Fruit fly (Drosophila melanogaster) whole organism, embryonic: Measurements from ENCODE around the gene CG15286.

Source experiments
- ATbp ChIP-seq: fragments of 200-800 bp; sonication (Bioruptor generic); optimal IDR thresholded peaks from 2 replicates; lab custom pipeline; 2017; ENCODE audit warnings: missing biosample characterization, mild to moderate bottlenecking, missing genetic modification characterization, missing genetic modification reagents
- Asciz ChIP-seq: fragments of 200-800 bp; sonication (Bioruptor generic); optimal IDR thresholded peaks from 2 replicates; lab custom pipeline; 2017; ENCODE audit warnings: missing biosample characterization, mild to moderate bottlenecking, missing genetic modification characterization, missing genetic modification reagents
- Atf-2 ChIP-seq: fragments of 200-800 bp; sonication (Bioruptor generic); optimal IDR thresholded peaks from 2 replicates; lab custom pipeline; 2016; ENCODE audit warnings: missing biosample characterization, missing genetic modification characterization
- Atf6 ChIP-seq: fragments of 200-800 bp; sonication (Bioruptor generic); IDR thresholded peaks from 2 replicates; pipeline ENCODE4 v1.3.6; 2022; ENCODE audit warnings: missing biosample characterization, missing genetic modification characterization
- Blimp-1 ChIP-seq: fragments of 200-800 bp; sonication (Bioruptor generic); optimal IDR thresholded peaks from 3 replicates; lab custom pipeline; 2018; ENCODE audit warnings: missing biosample characterization, missing genetic modification characterization, mild to moderate bottlenecking, moderate library complexity, missing genetic modification reagents
- CG10366 ChIP-seq: fragments of 200-800 bp; sonication (Bioruptor generic); IDR thresholded peaks from 2 replicates; pipeline ENCODE4 v1.3.6; 2022; ENCODE audit warnings: missing biosample characterization, missing genetic modification characterization
- CG12071 ChIP-seq: fragments of 200-800 bp; sonication (Bioruptor generic); optimal IDR thresholded peaks from 3 replicates; lab custom pipeline; 2018; ENCODE audit warnings: missing biosample characterization, mild to moderate bottlenecking, missing genetic modification characterization
- CG12219 ChIP-seq: fragments of 200-800 bp; sonication (Bioruptor generic); optimal IDR thresholded peaks from 3 replicates; lab custom pipeline; 2018; ENCODE audit warnings: missing biosample characterization, mild to moderate bottlenecking, missing genetic modification characterization
- CG17359 ChIP-seq: fragments of 200-800 bp; sonication (Bioruptor generic); optimal IDR thresholded peaks from 3 replicates; lab custom pipeline; 2018; ENCODE audit warnings: missing biosample characterization, mild to moderate bottlenecking, missing genetic modification characterization, moderate library complexity
- CG17385 ChIP-seq: fragments of 200-800 bp; sonication (Bioruptor generic); optimal IDR thresholded peaks from 3 replicates; lab custom pipeline; 2018; ENCODE audit warnings: missing biosample characterization, mild to moderate bottlenecking, missing genetic modification characterization
- CG17568 ChIP-seq: fragments of 200-800 bp; sonication (Bioruptor generic); optimal IDR thresholded peaks from 2 replicates; lab custom pipeline; 2018; ENCODE audit warnings: missing biosample characterization, mild to moderate bottlenecking, missing genetic modification characterization, moderate library complexity
- CG18262 ChIP-seq: fragments of 200-800 bp; optimal IDR thresholded peaks from 3 replicates; lab custom pipeline; 2019; ENCODE audit warnings: missing biosample characterization, mild to moderate bottlenecking, missing genetic modification characterization, moderate library complexity
- CG18619 ChIP-seq: fragments of 200-800 bp; sonication (Bioruptor generic); optimal IDR thresholded peaks from 3 replicates; lab custom pipeline; 2017; ENCODE audit warnings: missing biosample characterization, mild to moderate bottlenecking, missing genetic modification characterization
- CG2678 ChIP-seq: fragments of 200-800 bp; sonication (Bioruptor generic); optimal IDR thresholded peaks from 3 replicates; lab custom pipeline; 2019; ENCODE audit warnings: missing biosample characterization, mild to moderate bottlenecking, missing genetic modification characterization, moderate library complexity
- CG31441 ChIP-seq: fragments of 200-800 bp; sonication (Bioruptor generic); IDR thresholded peaks from 2 replicates; pipeline ENCODE4 v1.3.6; 2022; ENCODE audit warnings: missing biosample characterization, missing genetic modification characterization
- CG32767 ChIP-seq: fragments of 200-800 bp; sonication (Bioruptor generic); IDR thresholded peaks from 2 replicates; pipeline ENCODE4 v1.3.6; 2022; ENCODE audit warnings: missing biosample characterization, missing genetic modification characterization
- CG4854 ChIP-seq: fragments of 200-800 bp; sonication (Bioruptor generic); optimal IDR thresholded peaks from 2 replicates; lab custom pipeline; 2016; ENCODE audit warnings: missing biosample characterization, missing genetic modification characterization, inconsistent platforms
- D ChIP-seq, 2 experiments: fragments of 200-800 bp in 1 of 2; fragments of >200 bp in 1 of 2; sonication (Bioruptor generic) in 1 of 2; optimal IDR thresholded peaks; 2 replicates in 1 of 2; 3 replicates in 1 of 2; lab custom pipeline; 2017; ENCODE audit warnings: mild to moderate bottlenecking in 1 of 2, missing biosample characterization in 1 of 2, missing genetic modification characterization in 1 of 2, missing genetic modification reagents in 1 of 2
- Gug ChIP-seq: fragments of 200-800 bp; sonication (Bioruptor generic); IDR thresholded peaks from 4 replicates; pipeline ENCODE4 v1.3.6; 2022; ENCODE audit warnings: missing biosample characterization, missing genetic modification characterization
- Meics ChIP-seq: fragments of 200-800 bp; sonication (Bioruptor generic); optimal IDR thresholded peaks from 2 replicates; lab custom pipeline; 2017; ENCODE audit warnings: missing biosample characterization, mild to moderate bottlenecking, missing genetic modification characterization
- NfI ChIP-seq: fragments of 200-800 bp; sonication (Bioruptor generic); optimal IDR thresholded peaks from 3 replicates; lab custom pipeline; 2018; ENCODE audit warnings: missing biosample characterization, mild to moderate bottlenecking, missing genetic modification characterization, moderate library complexity
- PHDP ChIP-seq: fragments of 200-800 bp; sonication (Bioruptor generic); optimal IDR thresholded peaks from 3 replicates; lab custom pipeline; 2018; ENCODE audit warnings: missing biosample characterization, mild to moderate bottlenecking, missing genetic modification characterization, moderate library complexity
- Sox100B ChIP-seq: fragments of 200-800 bp; sonication (Bioruptor generic); optimal IDR thresholded peaks from 3 replicates; lab custom pipeline; 2018; ENCODE audit warnings: missing biosample characterization, mild to moderate bottlenecking, missing genetic modification characterization
- Sox102F ChIP-seq: fragments of 200-800 bp; sonication (Bioruptor generic); optimal IDR thresholded peaks from 2 replicates; lab custom pipeline; 2018; ENCODE audit warnings: missing biosample characterization, mild to moderate bottlenecking, missing genetic modification characterization, moderate library complexity
- bab2 ChIP-seq: fragments of 200-800 bp; sonication (Bioruptor generic); optimal IDR thresholded peaks from 2 replicates; lab custom pipeline; 2016; ENCODE audit warnings: missing biosample characterization, missing genetic modification characterization
- bsh ChIP-seq, 2 experiments: fragments of 200-800 bp; sonication (Bioruptor generic); optimal IDR thresholded peaks; 2 replicates each; lab custom pipeline; 2017 to 2018; ENCODE audit warnings: mild to moderate bottlenecking in 2 of 2, missing biosample characterization in 2 of 2, missing genetic modification characterization in 2 of 2, moderate library complexity in 1 of 2
- caup ChIP-seq: fragments of 200-800 bp; sonication (Bioruptor generic); optimal IDR thresholded peaks from 3 replicates; lab custom pipeline; 2017; ENCODE audit warnings: missing biosample characterization, mild to moderate bottlenecking, missing genetic modification characterization, moderate library complexity; ENCODE audit not compliant: severe bottlenecking
- ci ChIP-seq: fragments of 200-800 bp; sonication (Bioruptor generic); IDR thresholded peaks from 3 replicates; pipeline ENCODE4 v1.3.6; 2022; ENCODE audit warnings: missing biosample characterization, missing genetic modification characterization
- dm ChIP-seq: fragments of 200-800 bp; sonication (Bioruptor generic); optimal IDR thresholded peaks from 3 replicates; lab custom pipeline; 2016; ENCODE audit warnings: missing biosample characterization, missing genetic modification characterization
- exex ChIP-seq: fragments of 200-800 bp; sonication (Bioruptor generic); optimal IDR thresholded peaks from 4 replicates; lab custom pipeline; 2018; ENCODE audit warnings: missing biosample characterization, mild to moderate bottlenecking, missing genetic modification characterization, moderate library complexity
- fd64A ChIP-seq: fragments of 200-800 bp; sonication (Bioruptor generic); optimal IDR thresholded peaks from 3 replicates; lab custom pipeline; 2018; ENCODE audit warnings: missing biosample characterization, mild to moderate bottlenecking, missing genetic modification characterization
- gem ChIP-seq: fragments of 200-800 bp; sonication (Bioruptor generic); optimal IDR thresholded peaks from 2 replicates; lab custom pipeline; 2019; ENCODE audit warnings: missing biosample characterization, mild to moderate bottlenecking, missing genetic modification characterization, moderate library complexity
- gsb-n ChIP-seq: fragments of 200-800 bp; sonication (Bioruptor generic); optimal IDR thresholded peaks from 3 replicates; lab custom pipeline; 2018; ENCODE audit warnings: missing biosample characterization, mild to moderate bottlenecking, missing genetic modification characterization
- hb ChIP-seq: fragments of 200-800 bp; sonication (Bioruptor generic); IDR thresholded peaks from 3 replicates; pipeline ENCODE4 v1.3.6; 2022; ENCODE audit warnings: missing biosample characterization, missing genetic modification characterization; ENCODE audit not compliant: partially characterized antibody
- her ChIP-seq: fragments of 200-800 bp; sonication (Bioruptor generic); optimal IDR thresholded peaks from 2 replicates; lab custom pipeline; 2016; ENCODE audit warnings: missing biosample characterization, missing genetic modification characterization
- lab ChIP-seq: fragments of 200-800 bp; sonication (Bioruptor generic); optimal IDR thresholded peaks from 3 replicates; lab custom pipeline; 2017; ENCODE audit warnings: missing biosample characterization, missing genetic modification characterization, mild to moderate bottlenecking, moderate library complexity, missing genetic modification reagents
- nau ChIP-seq: fragments of 200-800 bp; sonication (Bioruptor generic); optimal IDR thresholded peaks from 3 replicates; lab custom pipeline; 2017; ENCODE audit warnings: missing biosample characterization, mild to moderate bottlenecking, missing genetic modification characterization, missing genetic modification reagents
- oc ChIP-seq: fragments of 200-800 bp; sonication (Bioruptor generic); optimal IDR thresholded peaks from 2 replicates; lab custom pipeline; 2018; ENCODE audit warnings: missing biosample characterization, mild to moderate bottlenecking, missing genetic modification characterization, moderate library complexity
- run ChIP-seq: fragments of 200-800 bp; sonication (Bioruptor generic); optimal IDR thresholded peaks from 3 replicates; lab custom pipeline; 2018; ENCODE audit warnings: missing biosample characterization, mild to moderate bottlenecking, missing genetic modification characterization
- sens ChIP-seq: fragments of 200-800 bp; sonication (Bioruptor generic); peaks from one replicate; lab custom pipeline; 2016; ENCODE audit warnings: missing biosample characterization, missing genetic modification characterization
- tio ChIP-seq: fragments of 200-800 bp; sonication (Bioruptor generic); optimal IDR thresholded peaks from 2 replicates; lab custom pipeline; 2017; ENCODE audit warnings: missing biosample characterization, missing genetic modification characterization, inconsistent platforms
- unpg ChIP-seq: fragments of 200-800 bp; sonication (Bioruptor generic); optimal IDR thresholded peaks from 3 replicates; lab custom pipeline; 2018; ENCODE audit warnings: missing biosample characterization, mild to moderate bottlenecking, missing genetic modification characterization, moderate library complexity
- zfh1 ChIP-seq: fragments of 200-800 bp; sonication (Bioruptor generic); IDR thresholded peaks from 3 replicates; pipeline ENCODE4 v1.3.6; 2022; ENCODE audit warnings: missing biosample characterization, missing genetic modification characterization

CG15286 gene

DNA sequence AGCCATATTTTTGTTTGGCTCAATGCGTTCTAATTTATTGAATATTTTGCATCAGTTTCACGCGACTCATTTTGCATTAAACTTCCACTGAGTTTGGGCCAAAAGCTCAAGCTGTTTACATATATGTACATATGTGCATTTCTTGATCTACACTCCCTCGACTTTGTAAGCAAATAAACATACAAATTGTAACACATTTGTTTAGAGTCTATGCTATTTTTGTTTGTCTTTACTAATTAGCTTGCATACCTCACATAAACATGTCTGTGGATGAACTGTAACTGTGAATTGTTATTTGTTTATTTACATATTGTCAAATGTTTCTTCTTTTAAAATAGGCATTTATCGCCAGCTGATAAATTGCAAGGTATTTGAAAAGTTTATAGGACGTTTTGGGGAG is 30.5 kb upstream of the CG15286 start (continued):
- TF ChIP-seq fd64A (GFP tag; lab: Kevin White, UChicago) (peak; percentile 44), sens (GFP tag; lab: Kevin White, UChicago) (peak; percentile 76), gsb-n (tag; lab: Kevin White, UChicago) (peak; percentile 51), PHDP (tag; lab: Kevin White, UChicago) (peak; percentile 55), CG17359 (tag; lab: Kevin White, UChicago) (peak; percentile 59), Meics (GFP tag; lab: Kevin White, UChicago) (no peak), CG17568 (GFP tag; lab: Kevin White, UChicago) (peak; percentile 61), zfh1 (GFP tag; lab: Robert Waterston, UW) (0 out of 3 replicates have a peak, but pooled peaks have one; percentile 27), CG4854 (GFP tag; lab: Kevin White, UChicago) (peak; percentile 3), oc (tag; lab: Kevin White, UChicago) (peak; percentile 18), hb (GFP tag; lab: Robert Waterston, UW) (no peak), ATbp (GFP tag; lab: Kevin White, UChicago) (peak; percentile 75), CG17385 (peak; percentile 7), CG2678 (peak; percentile 34), Asciz (GFP tag; lab: Kevin White, UChicago) (peak; percentile 70), unpg (GFP tag; lab: Kevin White, UChicago) (peak; percentile 47), Blimp-1 (GFP tag; lab: Kevin White, UChicago) (peak; percentile 54), Atf-2 (GFP tag; lab: Kevin White, UChicago) (no peak), CG12071 (GFP tag; lab: Kevin White, UChicago) (peak; percentile 48), lab (GFP tag; lab: Kevin White, UChicago) (peak; percentile 1), D (optimal IDR thresholded peaks at IDR 0.05; lab: Kevin White, UChicago) (no peak), D (GFP tag; optimal IDR thresholded peaks at IDR 0.05; lab: Kevin White, UChicago) (peak; percentile 0), Sox100B (GFP tag; lab: Kevin White, UChicago) (peak; percentile 24), Gug (GFP tag; lab: Robert Waterston, UW) (no peak), CG31441 (peak; percentile 13; the same call in 1 of the 2 replicates), CG32767 (GFP tag; lab: Robert Waterston, UW) (no peak), ci (GFP tag; lab: Robert Waterston, UW) (0 out of 3 replicates have a peak, but pooled peaks have one; percentile 17), CG12219 (GFP tag; lab: Kevin White, UChicago) (peak; percentile 13), caup (GFP tag; lab: Kevin White, UChicago) (peak; percentile 10), Atf6 (peak; percentile 19; the same call in 1 of the 2 replicates), CG18262 (tag; lab: Kevin White, UChicago) (no peak), her (GFP tag; lab: Kevin White, UChicago) (no peak), Sox102F (GFP tag; lab: Kevin White, UChicago) (peak; percentile 34), bsh (GFP tag; optimal IDR thresholded peaks at IDR 0.05; lab: Kevin White, UChicago) (peak in 1 of 2 experiments; percentile 51), nau (GFP tag; lab: Kevin White, UChicago) (peak; percentile 41), NfI (GFP tag; lab: Kevin White, UChicago) (no peak), gem (peak; percentile 45), bab2 (peak; percentile 6), tio (no peak), dm (GFP tag; lab: Kevin White, UChicago) (no peak), run (tag; lab: Kevin White, UChicago) (peak; percentile 14), CG10366 (no peak), exex (no peak), CG18619 (GFP tag; lab: Kevin White, UChicago) (peak; percentile 0)
